Fruit fly (Drosophila melanogaster): ENCODE measurements around the gene CG7376.

dm6 chr3L:6192822-6193555, 18.9 kb downstream of the CG7376 start, which contains the start of the genes Sf3b6 and Tnpo:
- TF ChIP-seq ttk (optimal IDR thresholded peaks at IDR 0.05) (no peak), Sin3A (optimal IDR thresholded peaks at IDR 0.05) (no peak)

All from Kc167 (cell line).